Worm (Caenorhabditis elegans) whole organism, young adult: ENCODE data around the gene trpp-11.
A peak's percentile ranks its signal among the peaks of the same experiment; 100 is the strongest.

Source experiments
- D2030.7 ChIP-seq: fragments of 200-800 bp; sonication (Bioruptor generic); IDR thresholded peaks from 2 replicates; pipeline ENCODE4 v1.3.6; 2022; ENCODE audit warnings: missing genetic modification reagents, missing genetic modification characterization, missing compliant biosample characterization
- F10E7.11 ChIP-seq: sonication (generic microtip); optimal IDR thresholded peaks from 2 replicates; lab custom pipeline; 2017; ENCODE audit warnings: mild to moderate bottlenecking, missing genetic modification characterization, moderate library complexity, missing compliant biosample characterization
- F23B12.7 ChIP-seq: sonication (generic microtip); optimal IDR thresholded peaks from 2 replicates; lab custom pipeline; 2017; ENCODE audit warnings: missing genetic modification characterization, mild to moderate bottlenecking, missing compliant biosample characterization, antibody characterized with exemption, moderate library complexity; ENCODE audit not compliant: insufficient read depth
- T07F8.4 ChIP-seq: sonication (generic microtip); optimal IDR thresholded peaks from 2 replicates; lab custom pipeline; 2016; ENCODE audit warnings: mild to moderate bottlenecking, missing genetic modification characterization, moderate library complexity, missing compliant biosample characterization
- Y53G8AR.9 ChIP-seq: fragments of 200-800 bp; sonication (Bioruptor generic); conservative IDR thresholded peaks from 2 replicates; pipeline ENCODE4 v1.3.6; 2022; ENCODE audit warnings: missing genetic modification reagents, missing genetic modification characterization, missing compliant biosample characterization
- Y56A3A.18 ChIP-seq: fragments of 200-800 bp; sonication (Bioruptor generic); IDR thresholded peaks from 2 replicates; pipeline ENCODE4 v1.3.6; 2022; ENCODE audit warnings: missing genetic modification reagents, missing genetic modification characterization, missing compliant biosample characterization
- Y67H2A.10 ChIP-seq: fragments of 200-800 bp; sonication (Bioruptor generic); conservative IDR thresholded peaks from 2 replicates; pipeline ENCODE4 v1.3.6; 2022; ENCODE audit warnings: missing genetic modification reagents, missing genetic modification characterization, missing compliant biosample characterization
- Y95B8A.8 ChIP-seq: fragments of 200-800 bp; sonication (Bioruptor generic); IDR thresholded peaks from 2 replicates; pipeline ENCODE4 v1.3.6; 2022; ENCODE audit warnings: missing genetic modification reagents, missing genetic modification characterization, missing compliant biosample characterization
- akir-1 ChIP-seq: fragments of 200-800 bp; sonication (Bioruptor generic); optimal IDR thresholded peaks from 2 replicates; lab custom pipeline; 2018; ENCODE audit warnings: mild to moderate bottlenecking, missing genetic modification characterization, moderate library complexity, missing compliant biosample characterization
- aptf-3 ChIP-seq: fragments of 200-800 bp; sonication (Bioruptor generic); IDR thresholded peaks from 2 replicates; pipeline ENCODE4 v1.3.6; 2022; ENCODE audit warnings: missing genetic modification characterization, missing compliant biosample characterization
- athp-1 ChIP-seq: sonication (generic microtip); optimal IDR thresholded peaks from 2 replicates; lab custom pipeline; 2017; ENCODE audit warnings: mild to moderate bottlenecking, missing genetic modification characterization, missing compliant biosample characterization
- attf-5 ChIP-seq: fragments of 200-800 bp; sonication (Bioruptor generic); optimal IDR thresholded peaks from 2 replicates; lab custom pipeline; 2018; ENCODE audit warnings: mild to moderate bottlenecking, missing genetic modification characterization, missing compliant biosample characterization
- cebp-1 ChIP-seq, 2 experiments: fragments of 200-800 bp in 1 of 2; sonication (Bioruptor generic) in 1 of 2; sonication (generic microtip) in 1 of 2; IDR thresholded peaks in 1 of 2; optimal IDR thresholded peaks in 1 of 2; 2 replicates each; pipeline versions ENCODE4 v1.3.6 to Lab custom; 2017 to 2022; ENCODE audit warnings: missing compliant biosample characterization in 2 of 2, missing genetic modification characterization in 2 of 2, mild to moderate bottlenecking in 1 of 2, missing genetic modification reagents in 1 of 2, moderate library complexity in 1 of 2
- ceh-40 ChIP-seq: fragments of 200-800 bp; sonication (Bioruptor generic); IDR thresholded peaks from 2 replicates; pipeline ENCODE4 v1.3.6; 2022; ENCODE audit warnings: missing genetic modification characterization, missing compliant biosample characterization
- die-1 ChIP-seq: sonication (generic microtip); optimal IDR thresholded peaks from 2 replicates; lab custom pipeline; 2016; ENCODE audit warnings: missing genotype, mild to moderate bottlenecking, missing genetic modification characterization, missing compliant biosample characterization
- dox-1 ChIP-seq: fragments of 200-800 bp; sonication (Bioruptor generic); IDR thresholded peaks from 2 replicates; pipeline ENCODE4 v1.3.6; 2022; ENCODE audit warnings: missing genetic modification reagents, missing genetic modification characterization, missing compliant biosample characterization
- efl-1 ChIP-seq: fragments of 150-350 bp; optimal IDR thresholded peaks from 2 replicates; lab custom pipeline; 2014; ENCODE audit warnings: missing biosample characterization, missing genetic modification reagents, missing genetic modification characterization
- egl-18 ChIP-seq: fragments of 200-800 bp; sonication (Bioruptor generic); IDR thresholded peaks from 2 replicates; pipeline ENCODE4 v1.3.6; 2022; ENCODE audit warnings: missing genetic modification reagents, missing genetic modification characterization, missing compliant biosample characterization
- fkh-3 ChIP-seq: sonication (generic microtip); optimal IDR thresholded peaks from 2 replicates; lab custom pipeline; 2016; ENCODE audit warnings: mild to moderate bottlenecking, missing genetic modification characterization, missing compliant biosample characterization
- him-1 ChIP-seq: sonication (generic microtip); optimal IDR thresholded peaks from 2 replicates; lab custom pipeline; 2016; ENCODE audit warnings: missing genotype, missing genetic modification reagents, missing genetic modification characterization, missing compliant biosample characterization
- hlh-12 ChIP-seq: sonication (generic microtip); optimal IDR thresholded peaks from 2 replicates; lab custom pipeline; 2016; ENCODE audit warnings: missing genetic modification characterization, missing compliant biosample characterization
- hmg-1.2 ChIP-seq: fragments of 200-800 bp; sonication (Bioruptor generic); IDR thresholded peaks from 2 replicates; pipeline ENCODE4 v1.3.6; 2022; ENCODE audit warnings: missing genetic modification reagents, missing genetic modification characterization, missing compliant biosample characterization
- lin-26 ChIP-seq: fragments of 200-800 bp; sonication (Bioruptor generic); IDR thresholded peaks from 2 replicates; pipeline ENCODE4 v1.3.6; 2022; ENCODE audit warnings: missing genetic modification reagents, missing genetic modification characterization, missing compliant biosample characterization
- lin-35 ChIP-seq, 3 experiments: fragments of 150-350 bp in 2 of 3; sonication (generic microtip) in 1 of 3; optimal IDR thresholded peaks; 2 replicates each; lab custom pipeline; 2014 to 2018; ENCODE audit warnings: missing biosample characterization in 3 of 3, missing genetic modification characterization in 3 of 3, missing genetic modification reagents in 3 of 3
- lin-40 ChIP-seq: sonication (generic microtip); optimal IDR thresholded peaks from 2 replicates; lab custom pipeline; 2016; ENCODE audit warnings: missing genetic modification characterization, mild to moderate bottlenecking, missing compliant biosample characterization, missing genotype, missing genetic modification reagents
- lin-54 ChIP-seq: fragments of 200-800 bp; sonication (Bioruptor generic); optimal IDR thresholded peaks from 2 replicates; lab custom pipeline; 2018; ENCODE audit warnings: mild to moderate bottlenecking, missing genetic modification characterization, missing compliant biosample characterization
- lir-1 ChIP-seq: fragments of 200-800 bp; sonication (Bioruptor generic); conservative IDR thresholded peaks from 2 replicates; pipeline ENCODE4 v1.3.6; 2022; ENCODE audit warnings: missing genetic modification reagents, missing genetic modification characterization, missing compliant biosample characterization
- mcd-1 ChIP-seq: fragments of 200-800 bp; sonication (Bioruptor generic); IDR thresholded peaks from 2 replicates; pipeline ENCODE4 v1.3.6; 2022; ENCODE audit warnings: missing genetic modification reagents, missing genetic modification characterization, missing compliant biosample characterization
- mel-28 ChIP-seq: sonication (generic microtip); optimal IDR thresholded peaks from 2 replicates; lab custom pipeline; 2016; ENCODE audit warnings: borderline replicate concordance, mild to moderate bottlenecking, missing genetic modification characterization, missing compliant biosample characterization
- mxl-1 ChIP-seq: sonication (generic microtip); optimal IDR thresholded peaks from 2 replicates; lab custom pipeline; 2016; ENCODE audit warnings: missing genetic modification characterization, missing compliant biosample characterization
- nhr-27 ChIP-seq: fragments of 200-800 bp; sonication (Bioruptor generic); optimal IDR thresholded peaks from 2 replicates; lab custom pipeline; 2018; ENCODE audit warnings: mild to moderate bottlenecking, missing genetic modification characterization, moderate library complexity, missing compliant biosample characterization
- nhr-80 ChIP-seq: sonication (generic microtip); optimal IDR thresholded peaks from 2 replicates; lab custom pipeline; 2016; ENCODE audit warnings: missing genetic modification characterization, missing compliant biosample characterization
- rcor-1 ChIP-seq: fragments of 200-800 bp; sonication (Bioruptor generic); IDR thresholded peaks from 2 replicates; pipeline ENCODE4 v1.3.6; 2022; ENCODE audit warnings: missing genetic modification reagents, missing genetic modification characterization, missing compliant biosample characterization
- snpc-1.1 ChIP-seq: sonication (generic microtip); optimal IDR thresholded peaks from 2 replicates; lab custom pipeline; 2017; ENCODE audit warnings: missing genetic modification characterization, mild to moderate bottlenecking, missing compliant biosample characterization, antibody characterized with exemption, moderate library complexity, missing genotype, missing genetic modification reagents; ENCODE audit not compliant: insufficient read depth
- snpc-3.4 ChIP-seq: sonication (generic microtip); optimal IDR thresholded peaks from 2 replicates; lab custom pipeline; 2017; ENCODE audit warnings: missing genetic modification characterization, mild to moderate bottlenecking, missing compliant biosample characterization, antibody characterized with exemption, moderate library complexity, missing genotype, missing genetic modification reagents
- snpc-4 ChIP-seq, 5 experiments: fragments of 150-350 bp in 1 of 5; sonication (generic microtip) in 4 of 5; optimal IDR thresholded peaks; 2 replicates each; lab custom pipeline; 2014 to 2018; ENCODE audit warnings: missing genetic modification characterization in 5 of 5, missing biosample characterization in 3 of 5, antibody characterized with exemption in 2 of 5, mild to moderate bottlenecking in 2 of 5, missing compliant biosample characterization in 2 of 5, missing genotype in 2 of 5, moderate library complexity in 2 of 5, missing genetic modification reagents in 1 of 5
- tbp1 ChIP-seq: fragments of 200-800 bp; sonication (Bioruptor generic); optimal IDR thresholded peaks from 2 replicates; lab custom pipeline; 2018; ENCODE audit warnings: mild to moderate bottlenecking, missing genetic modification characterization, missing compliant biosample characterization
- zfh-2 ChIP-seq: fragments of 200-800 bp; sonication (Bioruptor generic); conservative IDR thresholded peaks from 2 replicates; pipeline ENCODE4 v1.3.6; 2022; ENCODE audit warnings: missing genetic modification reagents, missing genetic modification characterization, missing compliant biosample characterization
- ztf-26 ChIP-seq: sonication (generic microtip); optimal IDR thresholded peaks from 2 replicates; lab custom pipeline; 2017; ENCODE audit warnings: missing genetic modification characterization, missing compliant biosample characterization
- ztf-3 ChIP-seq: fragments of 200-800 bp; sonication (Bioruptor generic); optimal IDR thresholded peaks from 2 replicates; lab custom pipeline; 2018; ENCODE audit warnings: mild to moderate bottlenecking, missing genetic modification characterization, missing compliant biosample characterization

The trpp-11 gene

ce11 chrIII:843999-844398 is 49.1 kb downstream of the trpp-11 start:
- TF ChIP-seq zfh-2 (GFP tag; lab: Robert Waterston, UW) (peak; percentile 50), hmg-1.2 (peak; percentile 31; the same call in 1 of the 2 replicates), D2030.7 (GFP tag; lab: Robert Waterston, UW) (no peak), dox-1 (GFP tag; lab: Robert Waterston, UW) (0 out of 2 replicates have a peak, but pooled peaks have one; percentile 23), snpc-4 (GFP tag; optimal IDR thresholded peaks at IDR 0.05; lab: Kevin White, UChicago) (no peak), snpc-4 (tag; optimal IDR thresholded peaks at IDR 0.05; lab: Kevin White, UChicago) (peak in 1 of 4 experiments; percentile 22), lin-26 (GFP tag; lab: Robert Waterston, UW) (0 out of 2 replicates have a peak, but pooled peaks have one; percentile 20), ztf-3 (GFP tag; lab: Kevin White, UChicago) (no peak), attf-5 (GFP tag; lab: Kevin White, UChicago) (peak; percentile 42), Y67H2A.10 (no peak), fkh-3 (tag; lab: Kevin White, UChicago) (no peak), rcor-1 (GFP tag; lab: Robert Waterston, UW) (no peak), cebp-1 (GFP tag; IDR thresholded peaks at IDR 0.05; lab: Robert Waterston, UW) (no peak), cebp-1 (tag; optimal IDR thresholded peaks at IDR 0.05; lab: Kevin White, UChicago) (peak; percentile 36), akir-1 (no peak), hlh-12 (tag; lab: Kevin White, UChicago) (no peak), mcd-1 (GFP tag; lab: Robert Waterston, UW) (peak; percentile 51), nhr-80 (tag; lab: Kevin White, UChicago) (peak; percentile 49), Y56A3A.18 (GFP tag; lab: Robert Waterston, UW) (no peak)

ce11 chrIII:844577-844976 is 49.6 kb downstream of the trpp-11 start:
- TF ChIP-seq lir-1 (GFP tag; lab: Robert Waterston, UW) (no peak), F23B12.7 (tag; lab: Kevin White, UChicago) (no peak), him-1 (tag; lab: Kevin White, UChicago) (no peak), fkh-3 (tag; lab: Kevin White, UChicago) (no peak), athp-1 (tag; lab: Kevin White, UChicago) (no peak), Y95B8A.8 (GFP tag; lab: Robert Waterston, UW) (no peak), mel-28 (no peak), nhr-27 (no peak), snpc-1.1 (tag; lab: Kevin White, UChicago) (no peak), snpc-3.4 (no peak), egl-18 (GFP tag; lab: Robert Waterston, UW) (no peak), mxl-1 (tag; lab: Kevin White, UChicago) (no peak), die-1 (tag; lab: Kevin White, UChicago) (no peak), ceh-40 (GFP tag; lab: Robert Waterston, UW) (no peak), snpc-4 (GFP tag; optimal IDR thresholded peaks at IDR 0.05; lab: Kevin White, UChicago) (no peak), snpc-4 (tag; optimal IDR thresholded peaks at IDR 0.05; lab: Kevin White, UChicago) (no peak), F10E7.11 (tag; lab: Kevin White, UChicago) (no peak), aptf-3 (no peak)

- TF ChIP-seq lin-40 (tag; lab: Kevin White, UChicago), result peak; percentile 50
- peak; percentile 57 for TF ChIP-seq efl-1 (GFP tag; lab: Kevin White, UChicago)
- TF ChIP-seq lin-35 (GFP tag; optimal IDR thresholded peaks at IDR 0.05; lab: Kevin White, UChicago), result peak in 1 of 3 experiments; percentile 68
- no peak for TF ChIP-seq Y53G8AR.9 (GFP tag; lab: Robert Waterston, UW)
- no peak for TF ChIP-seq cebp-1 (GFP tag; IDR thresholded peaks at IDR 0.05; lab: Robert Waterston, UW)
- TF ChIP-seq cebp-1 (tag; optimal IDR thresholded peaks at IDR 0.05; lab: Kevin White, UChicago), result peak; percentile 30
- no peak for TF ChIP-seq F10E7.11 (tag; lab: Kevin White, UChicago)
- peak; percentile 48 for TF ChIP-seq nhr-80 (tag; lab: Kevin White, UChicago)
- TF ChIP-seq attf-5 (GFP tag; lab: Kevin White, UChicago), result peak; percentile 12
- no peak for TF ChIP-seq T07F8.4 (tag; lab: Kevin White, UChicago)
- peak; percentile 39 for TF ChIP-seq ztf-26 (tag; lab: Kevin White, UChicago)
- no peak for TF ChIP-seq snpc-1.1 (tag; lab: Kevin White, UChicago)
- peak; percentile 29 for TF ChIP-seq tbp1 (GFP tag; lab: Kevin White, UChicago)
- TF ChIP-seq lin-54 (GFP tag; lab: Kevin White, UChicago), result peak; percentile 70
- TF ChIP-seq mcd-1 (GFP tag; lab: Robert Waterston, UW), result peak; percentile 91
Observed at ce11 chrIII:845485-845884, 50.5 kb downstream of the trpp-11 start, which contains the start of gene K02F3.2. TSS of gene K02F3.2 (plus strand) at chrIII:845841.
